Worm (Caenorhabditis elegans) whole organism, L4 larva: ENCODE measurements around the gene F58B3.4.

Experiments
- F49E8.2 ChIP-seq: sonication (generic microtip); optimal IDR thresholded peaks from 2 replicates; lab custom pipeline; 2016; ENCODE audit warnings: missing compliant biosample characterization, mild to moderate bottlenecking, missing genetic modification characterization, borderline replicate concordance
- lin-13 ChIP-seq: fragments of 150-350 bp; optimal IDR thresholded peaks from 2 replicates; lab custom pipeline; 2014; ENCODE audit warnings: missing biosample characterization, missing genetic modification reagents, missing genetic modification characterization
- mdl-1 ChIP-seq, 2 experiments: fragments of 150-350 bp in 1 of 2; sonication (generic microtip) in 1 of 2; optimal IDR thresholded peaks; 2 replicates each; lab custom pipeline; 2014 to 2017; ENCODE audit warnings: missing biosample characterization in 2 of 2, missing genetic modification characterization in 2 of 2
- mep-1 ChIP-seq: fragments of 150-350 bp; sonication (generic microtip); optimal IDR thresholded peaks from 3 replicates; lab custom pipeline; 2014; ENCODE audit warnings: missing biosample characterization, missing genetic modification characterization
- nhr-237 ChIP-seq: sonication (generic microtip); optimal IDR thresholded peaks from 2 replicates; lab custom pipeline; 2017; ENCODE audit warnings: missing biosample characterization, missing genetic modification characterization
- nhr-41 ChIP-seq: fragments of 200-800 bp; sonication (Bioruptor generic); IDR thresholded peaks from 2 replicates; pipeline ENCODE4 v1.3.6; 2022; ENCODE audit warnings: missing genetic modification reagents, missing genetic modification characterization, missing compliant biosample characterization
- nhr-77 ChIP-seq: fragments of 150-350 bp; optimal IDR thresholded peaks from 2 replicates; lab custom pipeline; 2014; ENCODE audit warnings: missing biosample characterization, missing genetic modification characterization
- tag-97 ChIP-seq: fragments of 200-800 bp; sonication (Bioruptor generic); IDR thresholded peaks from 2 replicates; pipeline ENCODE4 v1.3.6; 2022; ENCODE audit warnings: missing genetic modification characterization, missing compliant biosample characterization
- unc-62 ChIP-seq, 3 experiments: fragments of 150-350 bp in 1 of 3; sonication (generic microtip); optimal IDR thresholded peaks in 2 of 3; peaks in 1 of 3; 1 replicate in 1 of 3; 2 replicates in 2 of 3; lab custom pipeline; 2014 to 2017; ENCODE audit warnings: missing biosample characterization in 3 of 3, missing genetic modification characterization in 3 of 3, missing genetic modification reagents in 3 of 3, missing genotype in 1 of 3
- zip-2 ChIP-seq: fragments of 150-350 bp; optimal IDR thresholded peaks from 2 replicates; lab custom pipeline; 2014; ENCODE audit warnings: missing biosample characterization, missing genetic modification characterization
- ztf-7 ChIP-seq: fragments of 150-350 bp; optimal IDR thresholded peaks from 2 replicates; lab custom pipeline; 2014; ENCODE audit warnings: missing biosample characterization, missing genetic modification characterization

DNA sequence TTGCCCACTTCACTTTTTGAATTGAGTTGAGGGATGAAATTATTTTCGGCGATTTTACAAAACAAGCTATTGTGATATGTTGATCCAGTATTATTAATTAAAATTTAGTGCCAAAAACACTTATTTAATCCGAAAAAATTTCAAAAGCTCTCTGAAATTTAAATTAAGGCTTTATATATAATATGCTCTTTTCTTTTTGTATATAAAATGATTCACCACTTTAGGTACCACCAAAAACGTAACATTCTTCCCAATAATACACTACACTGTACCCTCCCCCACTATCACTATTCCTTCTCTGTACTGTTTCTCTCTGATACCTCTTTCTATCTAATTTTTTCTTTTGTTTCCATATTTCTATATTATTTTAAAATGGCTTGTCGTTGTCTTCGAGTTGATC lies 12.2 kb upstream of the F58B3.4 start, which contains the start of gene prx-2:
- no peak for TF ChIP-seq lin-13 (GFP tag; lab: Kevin White, UChicago)
- no peak for TF ChIP-seq nhr-77 (tag; lab: Kevin White, UChicago)
- TF ChIP-seq mdl-1 (tag; optimal IDR thresholded peaks at IDR 0.05; lab: Kevin White, UChicago), result no peak
- no peak for TF ChIP-seq zip-2 (tag; lab: Kevin White, UChicago)
- no peak for TF ChIP-seq nhr-41 (GFP tag; lab: Robert Waterston, UW)
- no peak for TF ChIP-seq unc-62 (GFP tag; optimal IDR thresholded peaks at IDR 0.05 in 1 of 2; lab: Kevin White, UChicago)
- no peak for TF ChIP-seq unc-62 (tag; optimal IDR thresholded peaks at IDR 0.05; lab: Kevin White, UChicago)
- no peak for TF ChIP-seq F49E8.2 (tag; lab: Kevin White, UChicago)
- TF ChIP-seq tag-97 (GFP tag; lab: Robert Waterston, UW), result no peak
- no peak for TF ChIP-seq nhr-237 (tag; lab: Kevin White, UChicago)
- TF ChIP-seq mep-1 (tag; lab: Kevin White, UChicago), result no peak
- TF ChIP-seq ztf-7, result no peak
